Fruit fly (Drosophila melanogaster) whole organism: Measurements from ENCODE around the gene CG17292.

Experiments used
- Dll ChIP-seq: fragments of >200 bp; optimal IDR thresholded peaks from 2 replicates; lab custom pipeline; 2017
- EcR ChIP-seq, 2 experiments: fragments of >200 bp; optimal IDR thresholded peaks; 2 replicates each; lab custom pipeline; 2017; ENCODE audit warnings: missing biosample characterization in 2 of 2, missing genetic modification characterization in 2 of 2, missing genetic modification reagents in 2 of 2

dm6 chr2L:8393122-8393521 lies 22.9 kb downstream of the CG17292 start, which contains the start of gene Acp29AB:
- TF ChIP-seq Dll (lab: Kevin White, UChicago) = no peak
- TF ChIP-seq EcR (GFP tag; optimal IDR thresholded peaks at IDR 0.05; lab: Kevin White, UChicago) = no peak
